Worm (Caenorhabditis elegans) whole organism, late embryonic: ENCODE measurements around the gene Y66D12A.19.

Source experiments
- K02D7.2 ChIP-seq: sonication (generic microtip); optimal IDR thresholded peaks from 2 replicates; lab custom pipeline; 2017; ENCODE audit warnings: mild to moderate bottlenecking, missing genetic modification characterization, missing compliant biosample characterization
- ahr-1 ChIP-seq: sonication (generic microtip); optimal IDR thresholded peaks from 2 replicates; lab custom pipeline; 2016; ENCODE audit warnings: missing genetic modification characterization, missing compliant biosample characterization
- ama-1 ChIP-seq: fragments of 150-350 bp; optimal IDR thresholded peaks from 2 replicates; lab custom pipeline; 2014
- ceh-34 ChIP-seq: sonication (generic microtip); optimal IDR thresholded peaks from 2 replicates; lab custom pipeline; 2016; ENCODE audit warnings: mild to moderate bottlenecking, missing genetic modification characterization, missing compliant biosample characterization
- dmd-4 ChIP-seq: sonication (generic microtip); optimal IDR thresholded peaks from 2 replicates; lab custom pipeline; 2016; ENCODE audit warnings: borderline replicate concordance, missing genetic modification characterization, missing compliant biosample characterization
- elt-4 ChIP-seq: sonication (generic microtip); optimal IDR thresholded peaks from 2 replicates; lab custom pipeline; 2016; ENCODE audit warnings: missing genetic modification characterization, missing compliant biosample characterization
- ets-4 ChIP-seq: sonication (generic microtip); optimal IDR thresholded peaks from 2 replicates; lab custom pipeline; 2016; ENCODE audit warnings: missing genetic modification characterization, missing compliant biosample characterization
- fkh-6 ChIP-seq: sonication (generic microtip); optimal IDR thresholded peaks from 2 replicates; lab custom pipeline; 2016; ENCODE audit warnings: missing genetic modification characterization, missing compliant biosample characterization
- nhr-11 ChIP-seq: fragments of 150-350 bp; optimal IDR thresholded peaks from 2 replicates; lab custom pipeline; 2014; ENCODE audit warnings: missing biosample characterization, missing genetic modification characterization
- pha-2 ChIP-seq: sonication (generic microtip); optimal IDR thresholded peaks from 2 replicates; lab custom pipeline; 2017; ENCODE audit warnings: mild to moderate bottlenecking, missing genetic modification characterization, missing compliant biosample characterization
- pha-4 ChIP-seq: fragments of 150-350 bp; optimal IDR thresholded peaks from 2 replicates; lab custom pipeline; 2018; ENCODE audit warnings: missing biosample characterization, missing genetic modification reagents, missing genetic modification characterization

- TF ChIP-seq ama-1, result no peak
- TF ChIP-seq ets-4 (tag; lab: Kevin White, UChicago), result no peak
- no peak for TF ChIP-seq ceh-34 (tag; lab: Kevin White, UChicago)
- TF ChIP-seq ahr-1, result no peak
- TF ChIP-seq nhr-11, result no peak
- no peak for TF ChIP-seq fkh-6 (tag; lab: Kevin White, UChicago)
- TF ChIP-seq elt-4 (tag; lab: Kevin White, UChicago), result no peak
- TF ChIP-seq dmd-4 (tag; lab: Kevin White, UChicago), result no peak
- TF ChIP-seq pha-4, result no peak
- no peak for TF ChIP-seq pha-2 (tag; lab: Kevin White, UChicago)
- TF ChIP-seq K02D7.2 (tag; lab: Kevin White, UChicago), result no peak
Observed at ce11 chrIII:11556860-11557259, 48.0 kb downstream of the Y66D12A.19 start.
